Worm (Caenorhabditis elegans) whole organism, early embryonic: ENCODE data around the gene gfl-1.

Experiments used
- B0310.2 ChIP-seq: sonication (generic microtip); optimal IDR thresholded peaks from 2 replicates; lab custom pipeline; 2016; ENCODE audit warnings: mild to moderate bottlenecking, missing genetic modification characterization, missing compliant biosample characterization
- F13C5.2 ChIP-seq: sonication (generic microtip); optimal IDR thresholded peaks from 2 replicates; lab custom pipeline; 2017; ENCODE audit warnings: mild to moderate bottlenecking, missing genetic modification characterization, inconsistent platforms, missing compliant biosample characterization
- aly-1 ChIP-seq: sonication (generic microtip); optimal IDR thresholded peaks from 2 replicates; lab custom pipeline; 2016; ENCODE audit warnings: missing genetic modification characterization, missing compliant biosample characterization
- ama-1 ChIP-seq: fragments of 150-350 bp; optimal IDR thresholded peaks from 2 replicates; lab custom pipeline; 2014
- ceh-13 ChIP-seq: fragments of 200-800 bp; sonication (Bioruptor generic); optimal IDR thresholded peaks from 2 replicates; lab custom pipeline; 2018; ENCODE audit warnings: mild to moderate bottlenecking, missing genetic modification characterization, missing compliant biosample characterization
- ceh-36 ChIP-seq: sonication (generic microtip); optimal IDR thresholded peaks from 2 replicates; lab custom pipeline; 2016; ENCODE audit warnings: missing genetic modification characterization, inconsistent platforms, missing compliant biosample characterization
- ets-7 ChIP-seq: sonication (generic microtip); optimal IDR thresholded peaks from 2 replicates; lab custom pipeline; 2016; ENCODE audit warnings: missing genotype, missing genetic modification characterization, missing compliant biosample characterization
- flt-1 ChIP-seq: fragments of 200-800 bp; sonication (Bioruptor generic); IDR thresholded peaks from 2 replicates; pipeline ENCODE4 v1.3.6; 2022; ENCODE audit warnings: missing genetic modification characterization, missing compliant biosample characterization
- hmbx-1 ChIP-seq: sonication (generic microtip); optimal IDR thresholded peaks from 2 replicates; lab custom pipeline; 2016; ENCODE audit warnings: mild to moderate bottlenecking, missing genetic modification characterization, missing compliant biosample characterization
- hmg-4 ChIP-seq: fragments of 200-800 bp; sonication (Bioruptor generic); optimal IDR thresholded peaks from 2 replicates; lab custom pipeline; 2018; ENCODE audit warnings: mild to moderate bottlenecking, missing genetic modification characterization, missing compliant biosample characterization
- hnd-1 ChIP-seq: sonication (generic microtip); optimal IDR thresholded peaks from 2 replicates; lab custom pipeline; 2016; ENCODE audit warnings: missing genetic modification characterization, missing compliant biosample characterization
- pes-1 ChIP-seq: fragments of 200-800 bp; sonication (Bioruptor generic); IDR thresholded peaks from 2 replicates; pipeline ENCODE4 v1.3.6; 2022; ENCODE audit warnings: missing genetic modification reagents, missing genetic modification characterization, missing compliant biosample characterization
- scrt-1 ChIP-seq: fragments of 200-800 bp; sonication (Bioruptor generic); IDR thresholded peaks from 2 replicates; pipeline ENCODE4 v1.3.6; 2022; ENCODE audit warnings: missing genetic modification characterization, missing compliant biosample characterization
- sea-1 ChIP-seq: fragments of 200-800 bp; sonication (Bioruptor generic); conservative IDR thresholded peaks from 2 replicates; pipeline ENCODE4 v1.3.6; 2022; ENCODE audit warnings: missing genetic modification characterization, missing compliant biosample characterization
- tbx-11 ChIP-seq: fragments of 200-800 bp; sonication (Bioruptor generic); IDR thresholded peaks from 2 replicates; pipeline ENCODE4 v1.3.6; 2022; ENCODE audit warnings: missing genetic modification characterization, missing compliant biosample characterization
- tbx-37 ChIP-seq: fragments of 200-800 bp; sonication (Bioruptor generic); conservative IDR thresholded peaks from 2 replicates; pipeline ENCODE4 v1.3.6; 2022; ENCODE audit warnings: missing genetic modification reagents, missing genetic modification characterization, missing compliant biosample characterization
- tra-4 ChIP-seq: sonication (generic microtip); optimal IDR thresholded peaks from 2 replicates; lab custom pipeline; 2017; ENCODE audit warnings: missing genetic modification characterization, missing compliant biosample characterization

Gene gfl-1

ce11 chrIV:11494924-11495323, 26.2 kb upstream of the gfl-1 start:
- TF ChIP-seq pes-1 (GFP tag; lab: Robert Waterston, UW) (no peak), F13C5.2 (tag; lab: Kevin White, UChicago) (peak; percentile 2)

- TF ChIP-seq ceh-36 (tag; lab: Kevin White, UChicago) (peak; percentile 51), sea-1 (GFP tag; lab: Robert Waterston, UW) (peak; percentile 67), flt-1 (GFP tag; lab: Robert Waterston, UW) (peak; percentile 48; the same call in 1 of the 2 replicates), tbx-37 (GFP tag; lab: Robert Waterston, UW) (peak; percentile 42), scrt-1 (GFP tag; lab: Robert Waterston, UW) (peak; percentile 70; the same call in 1 of the 2 replicates), pes-1 (GFP tag; lab: Robert Waterston, UW) (peak; percentile 72)
These were observed 23.8 kb upstream of the gfl-1 start for ce11 chrIV:11497312-11497711.

DNA sequence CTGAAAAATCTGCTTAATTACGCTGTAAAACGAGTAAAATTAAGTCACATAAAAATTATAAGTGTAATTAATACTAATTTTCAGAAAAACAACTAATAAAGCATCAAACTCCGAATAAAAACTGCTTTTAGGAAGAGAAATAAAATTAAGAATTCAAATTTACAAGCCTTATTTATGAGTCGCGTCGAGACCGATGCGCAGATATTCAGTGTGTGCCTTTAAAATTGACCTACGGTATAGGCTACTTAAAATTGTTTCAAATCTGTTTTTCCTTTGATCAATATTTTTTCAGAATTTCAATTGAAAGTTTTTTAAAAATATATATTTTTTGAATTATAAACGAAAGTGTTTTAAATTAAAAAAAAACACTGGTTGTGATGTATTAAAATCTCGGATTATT, 22.9 kb upstream of the gfl-1 start, which contains the start of gene sms-1:
sms-1 (minus strand) TSS at position 6 of the 400 bp plus-strand sequence.
- TF ChIP-seq F13C5.2 (tag; lab: Kevin White, UChicago) (no peak), B0310.2 (tag; lab: Kevin White, UChicago) (no peak), ceh-13 (GFP tag; lab: Kevin White, UChicago) (no peak), ceh-36 (tag; lab: Kevin White, UChicago) (no peak), hmbx-1 (no peak), hmg-4 (GFP tag; lab: Kevin White, UChicago) (no peak), sea-1 (GFP tag; lab: Robert Waterston, UW) (no peak), ets-7 (no peak), tra-4 (tag; lab: Kevin White, UChicago) (no peak), flt-1 (GFP tag; lab: Robert Waterston, UW) (no peak), pes-1 (GFP tag; lab: Robert Waterston, UW) (no peak), tbx-11 (no peak), tbx-37 (GFP tag; lab: Robert Waterston, UW) (no peak), scrt-1 (GFP tag; lab: Robert Waterston, UW) (no peak), aly-1 (tag; lab: Kevin White, UChicago) (no peak), ama-1 (lab: Kevin White, UChicago) (no peak)

DNA sequence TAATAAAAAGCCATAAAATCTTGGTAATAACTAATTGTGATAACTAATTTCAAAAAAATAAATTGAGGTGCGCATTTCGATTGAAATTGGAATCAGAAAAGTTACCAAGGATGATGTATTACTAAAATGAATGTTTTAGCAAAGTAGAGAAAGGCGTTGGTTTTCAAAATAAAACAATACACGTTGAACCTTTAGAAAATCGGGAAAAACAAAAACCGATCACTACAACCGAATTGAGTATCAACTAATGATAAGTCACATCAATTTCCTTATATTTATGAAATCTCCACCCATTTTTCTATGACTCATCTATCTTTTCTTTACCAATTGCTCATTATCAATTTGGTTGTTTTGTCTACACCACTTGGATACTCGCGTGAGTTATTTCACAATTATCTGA, 20.7 kb upstream of the gfl-1 start, which contains the start of gene H21P03.10:
H21P03.10 (plus strand) TSS at position 301 of the 400 bp plus-strand sequence.
- no peak for TF ChIP-seq ceh-13 (GFP tag; lab: Kevin White, UChicago)
- no peak for TF ChIP-seq B0310.2 (tag; lab: Kevin White, UChicago)
- no peak for TF ChIP-seq hnd-1
- no peak for TF ChIP-seq hmbx-1
- TF ChIP-seq scrt-1 (GFP tag; lab: Robert Waterston, UW) = no peak
- no peak for TF ChIP-seq aly-1 (tag; lab: Kevin White, UChicago)
- no peak for TF ChIP-seq ama-1 (lab: Kevin White, UChicago)
- TF ChIP-seq pes-1 (GFP tag; lab: Robert Waterston, UW) = no peak
- TF ChIP-seq flt-1 (GFP tag; lab: Robert Waterston, UW) = no peak
- no peak for TF ChIP-seq tbx-11

- no peak for TF ChIP-seq F13C5.2 (tag; lab: Kevin White, UChicago)
- no peak for TF ChIP-seq scrt-1 (GFP tag; lab: Robert Waterston, UW)
- TF ChIP-seq ama-1 (lab: Kevin White, UChicago) = no peak
- TF ChIP-seq tra-4 (tag; lab: Kevin White, UChicago) = no peak
These were observed 17.4 kb upstream of the gfl-1 start for ce11 chrIV:11503654-11504053.

DNA sequence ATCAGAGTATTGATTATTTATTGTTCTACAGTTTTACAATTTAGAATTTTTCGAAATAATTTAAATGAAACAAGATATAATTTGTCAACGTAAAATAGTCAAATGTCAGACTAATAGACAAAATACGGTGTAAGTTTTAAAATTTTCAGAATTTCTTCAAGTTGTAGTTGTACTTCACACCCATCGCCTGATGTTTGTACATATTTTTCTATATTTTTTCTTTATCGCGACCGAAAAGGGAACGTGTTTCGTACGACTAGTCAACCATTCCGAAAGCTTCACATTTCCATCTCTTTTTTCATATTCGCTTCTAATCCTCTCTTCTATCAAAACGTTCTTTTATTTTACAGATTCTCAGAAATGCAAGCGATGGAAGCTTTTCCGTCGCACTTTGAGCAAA, 16.7 kb upstream of the gfl-1 start, which contains the start of gene twk-25:
twk-25 (plus strand) TSS at position 301 of the 400 bp plus-strand sequence.
- TF ChIP-seq ama-1 (lab: Kevin White, UChicago) (no peak), ceh-36 (tag; lab: Kevin White, UChicago) (no peak), pes-1 (GFP tag; lab: Robert Waterston, UW) (no peak), F13C5.2 (tag; lab: Kevin White, UChicago) (no peak), hnd-1 (no peak), aly-1 (tag; lab: Kevin White, UChicago) (no peak), sea-1 (GFP tag; lab: Robert Waterston, UW) (no peak), flt-1 (GFP tag; lab: Robert Waterston, UW) (no peak), tra-4 (tag; lab: Kevin White, UChicago) (no peak), tbx-11 (no peak), ceh-13 (GFP tag; lab: Kevin White, UChicago) (no peak)

ce11 chrIV:11510664-11511063, 10.4 kb upstream of the gfl-1 start, which contains the start of gene M04B2.6:
Gene M04B2.6, minus strand, starts transcription at chrIV:11510764.
- no peak for TF ChIP-seq hnd-1
- TF ChIP-seq scrt-1 (GFP tag; lab: Robert Waterston, UW) = no peak

DNA sequence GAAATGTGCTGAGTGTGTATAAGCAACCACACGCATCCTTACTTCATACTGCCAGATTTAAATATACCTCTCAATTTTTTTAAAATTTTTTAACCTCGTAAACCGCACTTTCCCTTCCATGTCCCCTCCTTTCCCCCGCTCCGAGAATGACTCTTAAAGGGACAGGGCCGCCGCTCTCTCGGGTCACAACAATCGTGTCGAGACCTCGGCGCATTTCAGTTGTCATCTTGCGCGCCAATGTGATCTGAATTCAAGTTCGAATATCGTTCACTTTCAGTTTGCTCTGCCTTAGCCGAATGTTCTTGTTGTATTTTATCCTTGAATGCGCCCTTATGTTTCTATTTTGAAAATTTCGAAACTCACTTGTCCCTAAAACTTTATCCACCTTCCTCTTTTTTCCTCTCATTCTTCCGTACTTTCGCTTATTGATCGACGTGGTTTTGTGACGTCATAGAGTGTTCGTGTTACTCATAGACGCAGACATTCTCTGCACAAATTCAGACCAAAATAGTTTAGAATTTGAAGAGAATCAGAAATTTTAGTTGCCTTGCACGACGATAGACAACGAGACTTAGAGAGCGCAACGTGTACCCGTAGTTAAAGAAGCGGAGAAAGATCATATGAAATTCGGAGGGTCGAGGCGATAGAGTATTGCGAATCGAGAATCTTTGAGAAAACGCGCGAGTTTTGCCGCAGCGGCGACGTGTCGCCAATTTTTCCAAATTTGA, 1.3 kb downstream of the gfl-1 start:
- TF ChIP-seq pes-1 (GFP tag; lab: Robert Waterston, UW) (no peak), hmbx-1 (no peak), tra-4 (tag; lab: Kevin White, UChicago) (no peak), B0310.2 (tag; lab: Kevin White, UChicago) (no peak), ama-1 (lab: Kevin White, UChicago) (peak; percentile 12), flt-1 (GFP tag; lab: Robert Waterston, UW) (no peak), aly-1 (tag; lab: Kevin White, UChicago) (no peak), hnd-1 (no peak)
